Worm (Caenorhabditis elegans): ENCODE data around the gene C27C12.1.

ce11 chrX:14849054-14849453, 4.5 kb downstream of the C27C12.1 start, which contains the start of gene acd-3:
- TF ChIP-seq flt-1 (GFP tag; IDR thresholded peaks at IDR 0.05) (no peak), tab-1 (GFP tag; IDR thresholded peaks at IDR 0.05) (no peak), ztf-23 (GFP tag; IDR thresholded peaks at IDR 0.05) (no peak), ztf-29 (GFP tag; IDR thresholded peaks at IDR 0.05) (no peak)
